Worm (Caenorhabditis elegans): ENCODE data around the gene ins-12.

ce11 chrII:5556431-5556830 is 2.0 kb downstream of the ins-12 start, which contains the start of gene ins-11:
- TF ChIP-seq flt-1 (GFP tag; IDR thresholded peaks at IDR 0.05) = no peak
- no peak for TF ChIP-seq med-1 (GFP tag; optimal IDR thresholded peaks at IDR 0.05; ENCODE audit: insufficient read depth)
- TF ChIP-seq ref-1 (GFP tag; conservative IDR thresholded peaks at IDR 0.05) = no peak
- no peak for TF ChIP-seq ztf-23 (GFP tag; IDR thresholded peaks at IDR 0.05)
- TF ChIP-seq ztf-29 (GFP tag; IDR thresholded peaks at IDR 0.05) = no peak
- no peak for TF ChIP-seq cog-1 (tag; optimal IDR thresholded peaks at IDR 0.05)
- TF ChIP-seq tab-1 (GFP tag; IDR thresholded peaks at IDR 0.05) = no peak
- TF ChIP-seq T22C8.4 (GFP tag; IDR thresholded peaks at IDR 0.05) = no peak
- TF ChIP-seq klf-2 (GFP tag; conservative IDR thresholded peaks at IDR 0.05) = no peak

Data from whole organism, midembryonic.